Worm (Caenorhabditis elegans) whole organism, late embryonic: ENCODE measurements around the gene C04F6.7.

ENCODE experiments used
- C08G9.2 ChIP-seq: sonication (generic microtip); optimal IDR thresholded peaks from 2 replicates; lab custom pipeline; 2016; ENCODE audit warnings: mild to moderate bottlenecking, missing genetic modification characterization, moderate library complexity, missing compliant biosample characterization
- C38D4.7 ChIP-seq: fragments of 200-800 bp; sonication (Bioruptor generic); optimal IDR thresholded peaks from 2 replicates; lab custom pipeline; 2018; ENCODE audit warnings: mild to moderate bottlenecking, missing genetic modification characterization, moderate library complexity, missing compliant biosample characterization
- T23F11.4 ChIP-seq: fragments of 200-800 bp; sonication (Bioruptor generic); optimal IDR thresholded peaks from 2 replicates; lab custom pipeline; 2018; ENCODE audit warnings: mild to moderate bottlenecking, missing genetic modification characterization, missing compliant biosample characterization
- ahr-1 ChIP-seq: sonication (generic microtip); optimal IDR thresholded peaks from 2 replicates; lab custom pipeline; 2016; ENCODE audit warnings: missing genetic modification characterization, missing compliant biosample characterization
- ama-1 ChIP-seq: fragments of 150-350 bp; optimal IDR thresholded peaks from 2 replicates; lab custom pipeline; 2014
- ceh-18 ChIP-seq: sonication (generic microtip); optimal IDR thresholded peaks from 2 replicates; lab custom pipeline; 2016; ENCODE audit warnings: missing genetic modification characterization, missing compliant biosample characterization
- ceh-30 ChIP-seq: fragments of 150-350 bp; optimal IDR thresholded peaks from 2 replicates; lab custom pipeline; 2014; ENCODE audit warnings: missing biosample characterization, missing genetic modification characterization
- ceh-48 ChIP-seq: sonication (generic microtip); optimal IDR thresholded peaks from 2 replicates; lab custom pipeline; 2016; ENCODE audit warnings: missing genetic modification characterization, inconsistent platforms, missing compliant biosample characterization
- ceh-6 ChIP-seq: fragments of 200-800 bp; sonication (Bioruptor generic); optimal IDR thresholded peaks from 2 replicates; lab custom pipeline; 2018; ENCODE audit warnings: mild to moderate bottlenecking, missing genetic modification characterization, missing compliant biosample characterization
- dve-1 ChIP-seq: sonication (generic microtip); optimal IDR thresholded peaks from 2 replicates; lab custom pipeline; 2017; ENCODE audit warnings: antibody characterized with exemption, mild to moderate bottlenecking, missing genetic modification characterization, missing compliant biosample characterization
- elt-4 ChIP-seq: sonication (generic microtip); optimal IDR thresholded peaks from 2 replicates; lab custom pipeline; 2016; ENCODE audit warnings: missing genetic modification characterization, missing compliant biosample characterization
- hlh-13 ChIP-seq: fragments of 200-800 bp; sonication (Bioruptor generic); optimal IDR thresholded peaks from 2 replicates; lab custom pipeline; 2018; ENCODE audit warnings: mild to moderate bottlenecking, missing genetic modification characterization, missing compliant biosample characterization
- hlh-15 ChIP-seq: sonication (generic microtip); optimal IDR thresholded peaks from 2 replicates; lab custom pipeline; 2016; ENCODE audit warnings: missing genetic modification characterization, missing compliant biosample characterization
- nhr-11 ChIP-seq: fragments of 150-350 bp; optimal IDR thresholded peaks from 2 replicates; lab custom pipeline; 2014; ENCODE audit warnings: missing biosample characterization, missing genetic modification characterization
- nhr-232 ChIP-seq: sonication (generic microtip); optimal IDR thresholded peaks from 2 replicates; lab custom pipeline; 2016; ENCODE audit warnings: missing genetic modification characterization, missing compliant biosample characterization
- odd-2 ChIP-seq: sonication (generic microtip); optimal IDR thresholded peaks from 2 replicates; lab custom pipeline; 2017; ENCODE audit warnings: antibody characterized with exemption, mild to moderate bottlenecking, missing genetic modification characterization, missing compliant biosample characterization
- pag-3 ChIP-seq: sonication (generic microtip); optimal IDR thresholded peaks from 2 replicates; lab custom pipeline; 2016; ENCODE audit warnings: missing compliant biosample characterization, missing genetic modification characterization, borderline replicate concordance
- pqm-1 ChIP-seq: sonication (generic microtip); optimal IDR thresholded peaks from 2 replicates; lab custom pipeline; 2016; ENCODE audit warnings: missing genetic modification characterization, missing compliant biosample characterization
- pros-1 ChIP-seq: fragments of 150-350 bp; optimal IDR thresholded peaks from 2 replicates; lab custom pipeline; 2014; ENCODE audit warnings: missing biosample characterization, missing genetic modification reagents, missing genetic modification characterization
- rnt-1 ChIP-seq: sonication (generic microtip); optimal IDR thresholded peaks from 2 replicates; lab custom pipeline; 2016; ENCODE audit warnings: missing genetic modification characterization, missing compliant biosample characterization
- sdc-2 ChIP-seq: sonication (generic microtip); optimal IDR thresholded peaks from 2 replicates; lab custom pipeline; 2016; ENCODE audit warnings: missing genotype, missing genetic modification characterization, missing compliant biosample characterization
- sox-4 ChIP-seq: sonication (generic microtip); optimal IDR thresholded peaks from 2 replicates; lab custom pipeline; 2017; ENCODE audit warnings: mild to moderate bottlenecking, missing genetic modification characterization, inconsistent platforms, missing compliant biosample characterization
- syd-9 ChIP-seq: sonication (generic microtip); optimal IDR thresholded peaks from 2 replicates; lab custom pipeline; 2016; ENCODE audit warnings: mild to moderate bottlenecking, missing genetic modification characterization, moderate library complexity, missing compliant biosample characterization
- tbx-7 ChIP-seq: sonication (generic microtip); optimal IDR thresholded peaks from 2 replicates; lab custom pipeline; 2016; ENCODE audit warnings: missing genotype, missing genetic modification characterization, missing compliant biosample characterization
- ttx-3 ChIP-seq: sonication (generic microtip); optimal IDR thresholded peaks from 2 replicates; lab custom pipeline; 2016; ENCODE audit warnings: missing genetic modification reagents, missing genetic modification characterization, missing compliant biosample characterization
- unc-42 ChIP-seq: sonication (generic microtip); optimal IDR thresholded peaks from 2 replicates; lab custom pipeline; 2016; ENCODE audit warnings: missing genotype, missing genetic modification characterization, missing compliant biosample characterization
- unc-55 ChIP-seq: sonication (generic microtip); optimal IDR thresholded peaks from 2 replicates; lab custom pipeline; 2017; ENCODE audit warnings: missing biosample characterization, missing genetic modification reagents, missing genetic modification characterization
- ztf-16 ChIP-seq: sonication (generic microtip); optimal IDR thresholded peaks from 2 replicates; lab custom pipeline; 2017; ENCODE audit warnings: missing genetic modification characterization, missing compliant biosample characterization

C04F6.7 gene

ce11 chrX:3440308-3440707 is 21.3 kb upstream of the C04F6.7 start:
- peak; percentile 55 for TF ChIP-seq unc-55 (GFP tag; lab: Kevin White, UChicago)
- TF ChIP-seq rnt-1 (tag; lab: Kevin White, UChicago): peak; percentile 6
- TF ChIP-seq elt-4: no peak

DNA sequence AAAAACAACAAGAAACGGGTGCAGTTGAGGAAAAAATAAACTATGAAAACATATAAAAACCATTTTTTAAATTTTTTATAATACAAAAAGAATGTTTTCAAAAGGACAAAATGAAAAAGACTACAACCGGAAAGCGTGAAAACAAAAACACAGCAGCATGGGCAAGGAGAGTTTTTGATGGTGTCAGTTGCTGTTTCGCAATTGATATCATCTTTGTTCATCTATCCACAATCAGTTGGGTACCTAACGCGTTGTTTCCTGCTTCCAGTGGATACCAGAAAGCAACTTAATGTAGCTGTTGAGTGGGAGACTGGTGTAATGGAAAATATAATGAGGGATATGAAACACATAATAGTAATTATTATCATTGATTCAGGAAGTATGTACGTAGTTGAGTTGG is 20.8 kb upstream of the C04F6.7 start:
- TF ChIP-seq unc-55 (GFP tag; lab: Kevin White, UChicago) (no peak), dve-1 (tag; lab: Kevin White, UChicago) (no peak)

DNA sequence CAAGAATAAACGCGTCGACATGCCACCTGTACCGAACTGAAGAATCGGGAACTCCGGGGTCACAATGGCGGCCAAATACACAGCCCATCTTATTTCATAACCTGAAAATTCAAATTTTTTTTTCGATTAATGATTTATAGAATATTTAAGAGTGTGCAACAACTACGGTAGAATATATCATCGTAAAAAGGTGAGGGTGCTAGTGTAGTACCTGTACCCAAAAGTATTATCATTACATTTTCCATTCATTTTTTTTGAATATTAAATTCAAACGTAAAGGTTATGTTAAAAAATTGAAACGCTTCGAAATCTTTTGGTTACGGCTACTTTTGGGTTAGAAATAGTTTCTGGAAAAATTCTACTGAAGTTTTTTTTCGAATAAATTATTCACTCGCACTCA is 11.0 kb upstream of the C04F6.7 start, which contains the start of gene ZK813.4:
TSS of gene ZK813.4 (minus strand) at position 101 of the 400 bp plus-strand sequence.
- TF ChIP-seq pqm-1 (tag; lab: Kevin White, UChicago) (no peak), T23F11.4 (GFP tag; lab: Kevin White, UChicago) (no peak), C38D4.7 (GFP tag; lab: Kevin White, UChicago) (no peak), ceh-6 (GFP tag; lab: Kevin White, UChicago) (no peak), ceh-30 (no peak), ttx-3 (tag; lab: Kevin White, UChicago) (no peak), syd-9 (tag; lab: Kevin White, UChicago) (no peak), sox-4 (tag; lab: Kevin White, UChicago) (no peak), nhr-232 (tag; lab: Kevin White, UChicago) (no peak), unc-55 (GFP tag; lab: Kevin White, UChicago) (no peak), sdc-2 (no peak), tbx-7 (no peak), ahr-1 (tag; lab: Kevin White, UChicago) (no peak), ztf-16 (no peak)

DNA sequence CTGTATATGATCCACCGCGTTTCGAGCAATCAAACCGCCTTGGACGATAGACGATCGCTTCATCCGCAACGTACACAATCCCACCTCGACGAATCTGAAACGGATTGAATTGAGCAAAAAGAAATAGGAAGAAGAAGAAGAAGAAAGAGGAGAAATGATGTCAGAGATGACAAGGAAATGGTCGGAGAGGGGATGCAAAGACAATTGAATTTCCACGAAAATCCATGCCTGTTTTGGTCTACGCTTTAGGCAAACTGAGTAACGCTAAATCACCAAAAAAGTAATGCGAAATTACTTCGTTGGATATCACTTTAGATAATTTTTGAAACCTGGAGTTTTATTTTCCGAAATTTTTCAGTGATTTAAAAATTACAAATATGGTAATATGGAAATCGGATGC is 10.1 kb upstream of the C04F6.7 start:
- TF ChIP-seq unc-42 (tag; lab: Kevin White, UChicago): peak; percentile 79
- TF ChIP-seq odd-2: no peak
- TF ChIP-seq ceh-48 (tag; lab: Kevin White, UChicago): no peak
- TF ChIP-seq, all 69 proteins: peak for 1

- TF ChIP-seq C08G9.2 (tag; lab: Kevin White, UChicago): no peak
- TF ChIP-seq syd-9 (tag; lab: Kevin White, UChicago): no peak
- no peak for TF ChIP-seq rnt-1 (tag; lab: Kevin White, UChicago)
- no peak for TF ChIP-seq ahr-1 (tag; lab: Kevin White, UChicago)
- no peak for TF ChIP-seq pros-1 (tag; lab: Kevin White, UChicago)
- TF ChIP-seq hlh-13 (GFP tag; lab: Kevin White, UChicago): no peak
- no peak for TF ChIP-seq unc-42 (tag; lab: Kevin White, UChicago)
- TF ChIP-seq hlh-15 (tag; lab: Kevin White, UChicago): no peak
These were observed 5.5 kb upstream of the C04F6.7 start, which contains the start of gene ZK813.6 for ce11 chrX:3424516-3424915. ZK813.6 (plus strand) TSS chrX:3424816.

- TF ChIP-seq ceh-48 (tag; lab: Kevin White, UChicago) (no peak), ceh-18 (tag; lab: Kevin White, UChicago) (no peak), pag-3 (no peak), ama-1 (lab: Kevin White, UChicago) (no peak)
These were observed 2.9 kb downstream of the C04F6.7 start for ce11 chrX:3416063-3416462.

ce11 chrX:3414660-3415144 is 4.3 kb downstream of the C04F6.7 start, which contains the start of gene dhs-27:
dhs-27 (minus strand) TSS chrX:3414710.
- no peak for TF ChIP-seq nhr-11 (tag; lab: Kevin White, UChicago)
